Fruit fly (Drosophila melanogaster) whole organism, embryonic: ENCODE measurements around the gene CG45066.

Experiments used
- Asciz ChIP-seq: fragments of 200-800 bp; sonication (Bioruptor generic); optimal IDR thresholded peaks from 2 replicates; lab custom pipeline; 2017; ENCODE audit warnings: missing biosample characterization, mild to moderate bottlenecking, missing genetic modification characterization, missing genetic modification reagents
- Blimp-1 ChIP-seq: fragments of 200-800 bp; sonication (Bioruptor generic); optimal IDR thresholded peaks from 3 replicates; lab custom pipeline; 2018; ENCODE audit warnings: missing biosample characterization, missing genetic modification characterization, mild to moderate bottlenecking, moderate library complexity, missing genetic modification reagents
- CG10267 ChIP-seq: fragments of 200-800 bp; sonication (Bioruptor generic); optimal IDR thresholded peaks from 2 replicates; lab custom pipeline; 2018; ENCODE audit warnings: missing biosample characterization, mild to moderate bottlenecking, missing genetic modification characterization, moderate library complexity
- CG10431 ChIP-seq: fragments of 200-800 bp; sonication (Bioruptor generic); optimal IDR thresholded peaks from 3 replicates; lab custom pipeline; 2018; ENCODE audit warnings: missing biosample characterization, mild to moderate bottlenecking, missing genetic modification characterization
- CG10979 ChIP-seq: fragments of 200-800 bp; sonication (Bioruptor generic); optimal IDR thresholded peaks from 2 replicates; lab custom pipeline; 2018; ENCODE audit warnings: missing biosample characterization, mild to moderate bottlenecking, missing genetic modification characterization, moderate library complexity
- CG15073 ChIP-seq: fragments of 200-800 bp; sonication (Bioruptor generic); optimal IDR thresholded peaks from 2 replicates; lab custom pipeline; 2016; ENCODE audit warnings: missing biosample characterization, missing genetic modification characterization
- CG1529 ChIP-seq: fragments of 200-800 bp; sonication (Bioruptor generic); optimal IDR thresholded peaks from 3 replicates; lab custom pipeline; 2018; ENCODE audit warnings: missing biosample characterization, missing genetic modification characterization
- CG15514 ChIP-seq: fragments of 200-800 bp; sonication (Bioruptor generic); optimal IDR thresholded peaks from 3 replicates; lab custom pipeline; 2017; ENCODE audit warnings: missing biosample characterization, missing genetic modification characterization, mild to moderate bottlenecking, moderate library complexity, missing genetic modification reagents
- CG15696 ChIP-seq: fragments of 200-800 bp; sonication (Bioruptor generic); optimal IDR thresholded peaks from 2 replicates; lab custom pipeline; 2019; ENCODE audit warnings: missing biosample characterization, mild to moderate bottlenecking, missing genetic modification characterization, moderate library complexity
- CG17568 ChIP-seq: fragments of 200-800 bp; sonication (Bioruptor generic); optimal IDR thresholded peaks from 2 replicates; lab custom pipeline; 2018; ENCODE audit warnings: missing biosample characterization, mild to moderate bottlenecking, missing genetic modification characterization, moderate library complexity
- CG17829 ChIP-seq: fragments of 200-800 bp; optimal IDR thresholded peaks from 2 replicates; lab custom pipeline; 2019; ENCODE audit warnings: missing biosample characterization, mild to moderate bottlenecking, missing genetic modification characterization, moderate library complexity
- CG18262 ChIP-seq: fragments of 200-800 bp; optimal IDR thresholded peaks from 3 replicates; lab custom pipeline; 2019; ENCODE audit warnings: missing biosample characterization, mild to moderate bottlenecking, missing genetic modification characterization, moderate library complexity
- CG18476 ChIP-seq: fragments of 200-800 bp; sonication (Bioruptor generic); optimal IDR thresholded peaks from 2 replicates; lab custom pipeline; 2016; ENCODE audit warnings: missing biosample characterization, mild to moderate bottlenecking, missing genetic modification characterization
- CG18599 ChIP-seq: fragments of 200-800 bp; sonication (Bioruptor generic); optimal IDR thresholded peaks from 3 replicates; lab custom pipeline; 2017; ENCODE audit warnings: missing biosample characterization, missing genetic modification characterization, mild to moderate bottlenecking, moderate library complexity, missing genetic modification reagents
- CG2202 ChIP-seq: fragments of 200-800 bp; sonication (Bioruptor generic); optimal IDR thresholded peaks from 2 replicates; lab custom pipeline; 2018; ENCODE audit warnings: missing biosample characterization, mild to moderate bottlenecking, missing genetic modification characterization
- CG2875 ChIP-seq: fragments of 200-800 bp; sonication (Bioruptor generic); optimal IDR thresholded peaks from 2 replicates; lab custom pipeline; 2017; ENCODE audit warnings: missing biosample characterization, mild to moderate bottlenecking, missing genetic modification characterization, missing genetic modification reagents
- CG3065 ChIP-seq: fragments of 200-800 bp; sonication (Bioruptor generic); optimal IDR thresholded peaks from 2 replicates; lab custom pipeline; 2016; ENCODE audit warnings: missing biosample characterization, missing genetic modification characterization
- CG4360 ChIP-seq: fragments of 200-800 bp; sonication (Bioruptor generic); IDR thresholded peaks from 2 replicates; pipeline ENCODE4 v1.3.6; 2022; ENCODE audit warnings: missing biosample characterization, missing genetic modification characterization
- CG4617 ChIP-seq: fragments of 200-800 bp; sonication (Bioruptor generic); optimal IDR thresholded peaks from 3 replicates; lab custom pipeline; 2016; ENCODE audit warnings: missing biosample characterization, missing genetic modification characterization, borderline replicate concordance
- CG6254 ChIP-seq: fragments of 200-800 bp; sonication (Bioruptor generic); optimal IDR thresholded peaks from 3 replicates; lab custom pipeline; 2017; ENCODE audit warnings: mild to moderate bottlenecking, missing biosample characterization, missing genetic modification reagents, missing genetic modification characterization
- CG8290 ChIP-seq, 3 experiments: fragments of 200-800 bp; sonication (Bioruptor generic); optimal IDR thresholded peaks; 2 replicates each; lab custom pipeline; 2016 to 2019; ENCODE audit warnings: missing biosample characterization in 3 of 3, missing genetic modification characterization in 3 of 3, mild to moderate bottlenecking in 2 of 3, moderate library complexity in 1 of 3
- CG9817 ChIP-seq: fragments of 200-800 bp; sonication (Bioruptor generic); optimal IDR thresholded peaks from 2 replicates; lab custom pipeline; 2018; ENCODE audit warnings: missing biosample characterization, mild to moderate bottlenecking, missing genetic modification characterization, moderate library complexity
- Deaf1 ChIP-seq: fragments of 200-800 bp; optimal IDR thresholded peaks from 3 replicates; lab custom pipeline; 2019; ENCODE audit warnings: missing biosample characterization, mild to moderate bottlenecking, missing genetic modification characterization, moderate library complexity
- HLHmδ ChIP-seq: fragments of 200-800 bp; sonication (Bioruptor generic); optimal IDR thresholded peaks from 2 replicates; lab custom pipeline; 2018; ENCODE audit warnings: missing biosample characterization, mild to moderate bottlenecking, missing genetic modification characterization, moderate library complexity
- Hr78 ChIP-seq, 2 experiments: fragments of 200-800 bp in 1 of 2; fragments of >200 bp in 1 of 2; sonication (Bioruptor generic) in 1 of 2; optimal IDR thresholded peaks; 2 replicates each; lab custom pipeline; 2017 to 2019; ENCODE audit warnings: missing biosample characterization in 2 of 2, missing genetic modification characterization in 2 of 2, mild to moderate bottlenecking in 1 of 2, moderate library complexity in 1 of 2
- Lhr ChIP-seq: fragments of 200-800 bp; sonication (Bioruptor generic); optimal IDR thresholded peaks from 3 replicates; lab custom pipeline; 2017; ENCODE audit warnings: mild to moderate bottlenecking, missing biosample characterization, missing genetic modification reagents, missing genetic modification characterization
- MTF-1 ChIP-seq: fragments of 200-800 bp; sonication (Bioruptor generic); optimal IDR thresholded peaks from 2 replicates; lab custom pipeline; 2018; ENCODE audit warnings: missing biosample characterization, mild to moderate bottlenecking, missing genetic modification characterization, borderline replicate concordance
- Oaz ChIP-seq: fragments of 200-800 bp; sonication (Bioruptor generic); IDR thresholded peaks from 2 replicates; pipeline ENCODE4 v1.3.6; 2022; ENCODE audit warnings: missing biosample characterization, missing genetic modification characterization
- Spps ChIP-seq: fragments of 200-800 bp; sonication (Bioruptor generic); optimal IDR thresholded peaks from 2 replicates; lab custom pipeline; 2018; ENCODE audit warnings: missing biosample characterization, mild to moderate bottlenecking, missing genetic modification characterization
- Xrp1 ChIP-seq: fragments of 200-800 bp; sonication (Bioruptor generic); IDR thresholded peaks from 2 replicates; pipeline ENCODE4 v1.3.6; 2022; ENCODE audit warnings: missing biosample characterization, missing genetic modification characterization
- bsh ChIP-seq, 2 experiments: fragments of 200-800 bp; sonication (Bioruptor generic); optimal IDR thresholded peaks; 2 replicates each; lab custom pipeline; 2017 to 2018; ENCODE audit warnings: mild to moderate bottlenecking in 2 of 2, missing biosample characterization in 2 of 2, missing genetic modification characterization in 2 of 2, moderate library complexity in 1 of 2
- cad ChIP-seq: fragments of >200 bp; optimal IDR thresholded peaks from 2 replicates; lab custom pipeline; 2017; ENCODE audit warnings: missing biosample characterization, missing genetic modification characterization
- chinmo ChIP-seq: fragments of 200-800 bp; sonication (Bioruptor generic); IDR thresholded peaks from 4 replicates; pipeline ENCODE4 v1.3.6; 2022; ENCODE audit warnings: missing biosample characterization, missing genetic modification characterization; ENCODE audit not compliant: partially characterized antibody
- dati ChIP-seq: fragments of 200-800 bp; sonication (Bioruptor generic); IDR thresholded peaks from 2 replicates; pipeline ENCODE4 v1.3.6; 2022; ENCODE audit warnings: missing biosample characterization, missing genetic modification characterization
- ftz-f1 ChIP-seq: fragments of 200-800 bp; sonication (Bioruptor generic); optimal IDR thresholded peaks from 2 replicates; lab custom pipeline; 2016; ENCODE audit warnings: missing biosample characterization, missing genetic modification characterization
- gcm ChIP-seq: fragments of 200-800 bp; sonication (Bioruptor generic); optimal IDR thresholded peaks from 2 replicates; lab custom pipeline; 2019; ENCODE audit warnings: missing biosample characterization, mild to moderate bottlenecking, missing genetic modification characterization, moderate library complexity
- grn ChIP-seq: fragments of 200-800 bp; sonication (Bioruptor generic); optimal IDR thresholded peaks from 3 replicates; lab custom pipeline; 2017; ENCODE audit warnings: missing biosample characterization, missing genetic modification characterization
- h ChIP-seq: fragments of >200 bp; optimal IDR thresholded peaks from 2 replicates; lab custom pipeline; 2017
- hbn ChIP-seq: fragments of 200-800 bp; sonication (Bioruptor generic); IDR thresholded peaks from 2 replicates; pipeline ENCODE4 v1.3.6; 2022; ENCODE audit warnings: missing biosample characterization, missing genetic modification characterization; ENCODE audit not compliant: partially characterized antibody
- nerfin-1 ChIP-seq: fragments of 200-800 bp; sonication (Bioruptor generic); optimal IDR thresholded peaks from 3 replicates; lab custom pipeline; 2019; ENCODE audit warnings: missing biosample characterization, mild to moderate bottlenecking, missing genetic modification characterization, moderate library complexity
- nerfin-2 ChIP-seq: fragments of 200-800 bp; sonication (Bioruptor generic); IDR thresholded peaks from 2 replicates; pipeline ENCODE4 v1.3.6; 2022; ENCODE audit warnings: missing biosample characterization, missing genetic modification characterization; ENCODE audit not compliant: partially characterized antibody
- onecut ChIP-seq: fragments of 200-800 bp; sonication (Bioruptor generic); IDR thresholded peaks from 2 replicates; pipeline ENCODE4 v1.3.6; 2022; ENCODE audit warnings: missing biosample characterization, missing genetic modification characterization
- tx ChIP-seq: fragments of 200-800 bp; sonication (Bioruptor generic); optimal IDR thresholded peaks from 2 replicates; lab custom pipeline; 2016; ENCODE audit warnings: missing biosample characterization, missing genetic modification characterization
- vnd ChIP-seq: fragments of 200-800 bp; sonication (Bioruptor generic); IDR thresholded peaks from 3 replicates; pipeline ENCODE4 v1.3.6; 2022; ENCODE audit warnings: missing biosample characterization, missing genetic modification characterization; ENCODE audit not compliant: partially characterized antibody
- z ChIP-seq: fragments of 200-800 bp; sonication (Bioruptor generic); IDR thresholded peaks from 3 replicates; pipeline ENCODE4 v1.3.6; 2022; ENCODE audit warnings: missing biosample characterization, missing genetic modification characterization

The CG45066 gene

DNA sequence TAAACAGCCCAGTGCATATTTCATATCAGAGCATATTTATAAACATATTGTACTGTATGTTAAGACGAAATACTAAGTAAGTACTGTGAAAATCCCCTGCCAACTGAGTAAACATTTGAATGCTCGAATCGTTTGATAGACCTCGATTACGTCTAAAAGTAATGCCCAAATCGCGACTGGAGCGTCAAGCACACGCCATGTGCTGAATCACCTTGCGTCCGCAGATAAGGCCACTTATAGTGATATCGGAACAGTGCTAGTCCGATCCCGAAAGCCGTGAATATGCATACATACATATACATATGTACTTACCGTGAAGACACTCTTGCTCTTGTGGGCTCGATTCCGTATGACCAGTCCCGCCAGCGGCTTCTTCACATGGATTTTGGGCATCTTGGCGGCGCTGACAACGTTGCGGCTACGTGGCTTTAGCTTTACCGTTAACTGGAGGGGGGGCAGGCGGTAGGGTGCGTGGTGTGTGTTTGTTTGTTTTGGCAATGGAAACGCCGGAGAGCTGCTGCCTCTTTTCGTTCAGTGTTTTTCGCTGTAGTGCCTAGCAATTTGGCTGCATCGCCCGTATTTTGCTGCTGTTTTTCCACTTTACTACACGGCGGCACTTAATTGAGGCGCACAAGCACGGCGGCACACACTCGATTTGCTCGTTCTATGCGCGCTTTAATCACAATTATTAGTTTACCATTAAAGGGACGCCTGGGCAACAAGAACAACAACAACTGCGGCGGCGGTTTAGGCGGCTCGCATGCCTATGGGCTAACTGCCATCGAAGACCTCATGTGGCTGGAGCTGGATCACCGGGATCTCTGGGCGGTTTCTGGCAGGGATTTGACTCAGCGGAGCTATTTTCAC is 31.7 kb upstream of the CG45066 start (continued):
- TF ChIP-seq chinmo = 0 out of 4 replicates have a peak, but pooled peaks have one; percentile 58
- TF ChIP-seq ftz-f1 (GFP tag; lab: Kevin White, UChicago) = peak; percentile 3
- no peak for TF ChIP-seq vnd
- TF ChIP-seq CG18599 = peak; percentile 1
- TF ChIP-seq CG3065 (GFP tag; lab: Kevin White, UChicago) = no peak
- TF ChIP-seq grn (GFP tag; lab: Kevin White, UChicago) = peak; percentile 34
- peak; percentile 46 for TF ChIP-seq CG4617 (GFP tag; lab: Kevin White, UChicago)
- TF ChIP-seq h = no peak
- TF ChIP-seq CG15514 (GFP tag; lab: Kevin White, UChicago) = no peak
- TF ChIP-seq bsh (GFP tag; optimal IDR thresholded peaks at IDR 0.05; lab: Kevin White, UChicago) = no peak
- TF ChIP-seq CG4360 (GFP tag; lab: Robert Waterston, UW) = peak; percentile 72
- TF ChIP-seq CG18476 (GFP tag; lab: Kevin White, UChicago) = no peak
- TF ChIP-seq hbn (GFP tag; lab: Robert Waterston, UW) = 0 out of 2 replicates have a peak, but pooled peaks have one; percentile 13

DNA sequence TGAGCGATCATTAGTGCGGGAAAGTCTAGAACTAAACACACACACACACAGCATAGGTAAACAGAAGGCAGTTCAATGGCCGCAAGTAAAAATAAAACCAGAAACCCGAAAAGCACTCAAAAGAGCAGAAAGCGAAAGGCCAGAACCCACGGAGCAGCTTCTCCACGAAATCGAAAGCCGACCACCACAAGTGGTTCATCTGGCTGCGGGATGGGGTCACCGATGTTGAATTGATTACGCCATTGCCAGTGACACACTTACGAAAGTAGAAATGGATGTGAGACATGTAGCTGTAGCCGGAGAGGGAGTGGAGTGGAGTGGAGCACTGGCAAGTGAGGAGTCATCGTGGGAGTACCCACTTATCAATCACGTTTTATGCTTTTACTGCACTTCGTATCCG is 30.4 kb upstream of the CG45066 start:
- no peak for TF ChIP-seq CG9817 (tag; lab: Kevin White, UChicago)
- TF ChIP-seq tx (GFP tag; lab: Kevin White, UChicago) = no peak
- TF ChIP-seq nerfin-2 = no peak
- peak; percentile 11; the same call in 1 of the 2 replicates for TF ChIP-seq Xrp1 (GFP tag; lab: Robert Waterston, UW)
- no peak for TF ChIP-seq cad (GFP tag; lab: Kevin White, UChicago)
- TF ChIP-seq bsh (GFP tag; optimal IDR thresholded peaks at IDR 0.05; lab: Kevin White, UChicago) = peak in 1 of 2 experiments; percentile 61
- no peak for TF ChIP-seq CG8290 (GFP tag; optimal IDR thresholded peaks at IDR 0.05; lab: Kevin White, UChicago)
- peak in 1 of 2 experiments; percentile 38 for TF ChIP-seq CG8290 (tag; optimal IDR thresholded peaks at IDR 0.05; lab: Kevin White, UChicago)
- peak; percentile 42 for TF ChIP-seq CG18262 (tag; lab: Kevin White, UChicago)
- peak; percentile 4 for TF ChIP-seq CG1529 (GFP tag; lab: Kevin White, UChicago)
- TF ChIP-seq Oaz (GFP tag; lab: Robert Waterston, UW) = no peak
- TF ChIP-seq CG6254 = peak; percentile 64
- peak in 1 of 2 experiments; percentile 88 for TF ChIP-seq Hr78 (GFP tag; optimal IDR thresholded peaks at IDR 0.05; lab: Kevin White, UChicago)
- TF ChIP-seq CG10267 = peak; percentile 5
- TF ChIP-seq Asciz (GFP tag; lab: Kevin White, UChicago) = peak; percentile 8
- peak; percentile 32 for TF ChIP-seq CG17568 (GFP tag; lab: Kevin White, UChicago)
- no peak for TF ChIP-seq dati (GFP tag; lab: Robert Waterston, UW)
- TF ChIP-seq CG2875 (GFP tag; lab: Kevin White, UChicago) = peak; percentile 30
- peak; percentile 64 for TF ChIP-seq gcm (GFP tag; lab: Kevin White, UChicago)
- peak; percentile 76 for TF ChIP-seq z (GFP tag; lab: Robert Waterston, UW)
- TF ChIP-seq Spps (tag; lab: Kevin White, UChicago) = peak; percentile 59
- no peak for TF ChIP-seq CG15073
- peak; percentile 43 for TF ChIP-seq CG2202 (tag; lab: Kevin White, UChicago)
- TF ChIP-seq MTF-1 (GFP tag; lab: Kevin White, UChicago) = peak; percentile 10
- peak; percentile 7 for TF ChIP-seq Lhr (GFP tag; lab: Kevin White, UChicago)
- TF ChIP-seq CG17829 (tag; lab: Kevin White, UChicago) = peak; percentile 16
- TF ChIP-seq CG15696 (tag; lab: Kevin White, UChicago) = no peak
- peak; percentile 32; the same call in 1 of the 2 replicates for TF ChIP-seq onecut (GFP tag; lab: Robert Waterston, UW)
- TF ChIP-seq Blimp-1 (GFP tag; lab: Kevin White, UChicago) = peak; percentile 100
- peak; percentile 93 for TF ChIP-seq HLHmδ (GFP tag; lab: Kevin White, UChicago)
- peak; percentile 85 for TF ChIP-seq CG10431
- peak; percentile 14 for TF ChIP-seq CG10979 (tag; lab: Kevin White, UChicago)
- peak; percentile 7 for TF ChIP-seq Deaf1
- TF ChIP-seq nerfin-1 (tag; lab: Kevin White, UChicago) = peak; percentile 29
